Worm (Caenorhabditis elegans) whole organism, dauer: Measurements from ENCODE around the gene znf-207.
"Not testable (repeated sequence)": the region's sequence is repeated elsewhere in the genome, so short reads cannot be mapped to it uniquely, and the experiment has no call there.

Experiments
- unc-62 ChIP-seq: sonication (generic microtip); optimal IDR thresholded peaks from 2 replicates; lab custom pipeline; 2017; ENCODE audit warnings: missing biosample characterization, missing genetic modification reagents, missing genetic modification characterization

The znf-207 gene

DNA sequence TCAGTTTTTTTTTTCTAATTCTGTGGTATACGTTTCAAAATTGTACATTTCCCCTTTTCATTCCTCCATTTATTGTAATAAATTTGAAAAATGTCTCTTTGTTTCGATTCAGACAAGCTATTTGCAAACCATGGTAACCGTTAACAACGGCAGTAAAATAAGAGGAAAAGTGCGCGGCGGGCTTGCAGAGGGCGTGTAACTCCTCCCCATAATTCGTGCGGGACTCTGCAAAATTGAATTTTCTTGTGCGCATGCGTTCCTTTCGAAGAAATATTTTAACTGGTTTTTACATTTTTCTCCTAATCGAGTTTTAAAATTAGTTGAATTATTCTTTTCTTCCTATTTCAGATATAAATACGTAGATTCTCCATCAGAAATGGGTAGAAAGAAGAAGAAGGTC lies at the start of gene znf-207:
znf-207 (plus strand) TSS at position 349 of the 400 bp plus-strand sequence.
- no peak for TF ChIP-seq unc-62 (GFP tag; lab: Kevin White, UChicago)

DNA sequence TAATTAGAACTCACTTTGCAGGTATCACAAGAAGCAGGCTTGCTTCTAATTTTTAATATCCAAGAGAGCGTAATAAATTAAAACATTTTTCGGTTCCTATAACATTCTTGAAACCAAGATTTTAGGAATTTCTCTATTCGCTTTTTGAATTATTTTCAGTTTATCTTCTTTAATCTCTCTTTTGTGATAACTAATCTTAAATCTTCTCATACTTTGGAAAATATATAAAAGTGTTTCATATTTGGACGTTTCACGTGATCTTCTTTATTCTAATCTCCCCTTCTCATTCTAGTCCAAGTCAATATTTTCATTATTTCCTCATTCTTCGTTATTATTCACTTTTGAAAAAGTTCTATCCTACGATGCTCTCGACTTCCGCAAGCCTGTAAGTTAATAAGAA lies 49.2 kb upstream of the znf-207 start, which contains the start of gene F54D1.1:
F54D1.1 (plus strand) TSS at position 301 of the 400 bp plus-strand sequence.
- TF ChIP-seq unc-62 (GFP tag; lab: Kevin White, UChicago) = no peak

DNA sequence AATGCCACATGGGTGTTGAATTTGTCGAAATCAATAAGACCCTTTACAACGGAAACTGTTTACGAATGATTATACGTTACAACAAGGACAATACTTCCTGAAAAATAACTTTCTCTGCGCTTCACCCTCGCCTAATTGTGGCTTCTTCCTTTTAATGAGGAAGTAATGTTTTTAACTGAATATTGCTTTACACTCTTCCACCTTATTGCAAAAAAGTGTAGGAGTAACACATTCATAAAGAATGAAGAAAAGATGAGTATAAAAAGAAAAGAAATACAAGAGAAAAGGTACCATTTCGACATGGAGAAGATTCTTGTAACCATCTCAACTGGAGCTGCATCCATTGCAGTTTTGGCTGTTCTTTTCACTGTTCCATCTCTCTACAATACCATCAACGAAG lies 47.7 kb upstream of the znf-207 start, which contains the start of gene col-126:
col-126 (plus strand) TSS at position 301 of the 400 bp plus-strand sequence.
- TF ChIP-seq unc-62 (GFP tag; lab: Kevin White, UChicago) = not testable (repeated sequence)

DNA sequence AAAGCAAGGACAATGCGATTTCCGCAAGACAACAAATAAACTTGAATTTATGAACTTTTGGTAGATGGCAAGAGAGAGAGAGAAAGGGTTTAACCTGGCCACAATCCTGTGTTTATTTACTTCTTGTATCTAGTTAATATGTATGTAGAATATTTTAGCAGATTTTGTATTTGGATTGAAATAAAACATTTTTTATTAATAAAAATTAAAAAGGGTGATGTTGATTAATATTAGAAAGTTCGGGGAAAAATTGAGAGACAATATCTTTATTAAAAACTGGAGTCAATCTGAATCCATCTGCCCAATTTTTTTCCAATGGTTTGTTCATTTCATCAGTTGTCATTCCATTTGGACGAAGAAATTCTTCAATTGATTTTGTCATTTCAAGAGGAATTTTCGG lies 44.7 kb upstream of the znf-207 start, which contains the start of gene col-127:
col-127 (minus strand) TSS at position 101 of the 400 bp plus-strand sequence.
- no peak for TF ChIP-seq unc-62 (GFP tag; lab: Kevin White, UChicago)

DNA sequence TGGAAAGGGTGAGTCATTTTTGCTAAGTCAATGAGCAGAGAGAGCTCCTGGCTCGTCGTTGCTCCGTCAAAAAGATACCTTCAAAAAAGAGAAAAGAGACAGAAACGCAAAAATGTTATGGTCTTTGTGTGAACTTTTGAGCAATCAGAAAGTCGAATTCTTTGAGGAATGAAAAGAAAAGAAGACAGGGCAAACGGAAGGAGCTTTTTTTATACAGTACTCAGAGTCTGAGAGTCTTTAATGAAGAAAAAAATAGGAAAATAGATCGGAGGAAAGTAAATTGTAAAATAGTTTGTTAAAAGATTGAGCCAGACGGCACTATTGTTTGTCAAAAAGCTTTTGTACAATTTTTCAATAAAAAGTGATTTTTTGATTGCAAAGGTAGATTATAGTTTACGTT lies 41.3 kb upstream of the znf-207 start:
- TF ChIP-seq unc-62 (GFP tag; lab: Kevin White, UChicago) = no peak

DNA sequence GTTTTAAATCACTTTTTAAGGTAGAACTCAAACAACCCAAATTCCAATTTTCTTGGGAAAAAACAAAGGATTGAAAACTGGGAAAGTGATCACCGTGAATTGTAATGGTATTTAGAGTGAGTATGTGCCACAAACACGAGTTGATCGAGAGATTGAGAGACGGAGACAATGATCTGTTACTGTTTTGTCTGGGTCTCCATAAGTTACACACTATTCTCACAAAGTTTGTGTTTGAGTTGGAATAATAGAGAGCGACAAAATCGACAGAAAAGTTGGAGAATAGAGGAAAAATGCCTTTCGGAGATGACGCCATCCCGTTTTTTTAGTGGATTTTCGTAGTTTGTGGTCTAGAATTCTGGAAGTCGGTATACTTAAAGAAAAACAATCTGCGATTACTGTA lies 39.5 kb upstream of the znf-207 start, which contains the start of gene nhr-7:
nhr-7 (minus strand) TSS at position 101 of the 400 bp plus-strand sequence.
- no peak for TF ChIP-seq unc-62 (GFP tag; lab: Kevin White, UChicago)

DNA sequence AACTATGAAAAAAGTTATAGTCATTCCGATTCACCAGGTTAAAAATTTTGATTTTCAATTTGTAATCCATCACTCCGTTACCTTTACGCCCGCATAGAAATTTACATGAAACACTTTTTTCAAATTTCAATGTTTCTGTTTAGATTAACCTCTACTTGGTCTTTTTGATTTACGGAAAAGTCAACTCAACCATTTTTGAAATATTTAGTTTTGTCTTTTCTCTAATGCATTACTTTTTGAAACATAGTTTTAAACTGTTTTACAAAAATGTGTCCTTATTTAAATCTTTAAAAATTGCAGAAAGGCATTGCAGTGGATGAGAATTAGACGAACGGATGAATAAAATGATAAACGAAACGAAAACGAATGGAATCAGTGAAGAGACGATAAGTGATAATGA lies 37.6 kb upstream of the znf-207 start, which contains the start of gene gtl-2:
gtl-2 (plus strand) TSS at position 301 of the 400 bp plus-strand sequence.
- no peak for TF ChIP-seq unc-62 (GFP tag; lab: Kevin White, UChicago)

DNA sequence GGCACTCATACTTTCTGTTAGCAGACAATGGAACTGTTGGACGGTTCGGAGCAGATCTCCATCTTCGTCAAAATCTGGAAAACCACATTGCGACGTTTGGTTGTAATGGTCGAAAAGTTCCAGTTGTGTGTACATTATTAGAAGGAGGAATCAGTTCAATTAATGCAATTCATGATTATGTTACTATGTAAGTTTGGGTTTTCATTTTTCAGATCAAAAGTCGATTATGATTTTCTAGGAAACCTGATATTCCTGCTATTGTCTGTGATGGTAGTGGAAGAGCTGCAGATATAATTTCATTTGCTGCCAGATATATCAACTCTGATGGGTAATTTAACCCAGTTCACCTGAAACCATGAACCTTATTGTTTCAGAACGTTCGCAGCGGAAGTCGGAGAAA lies 34.7 kb upstream of the znf-207 start:
- no peak for TF ChIP-seq unc-62 (GFP tag; lab: Kevin White, UChicago)

DNA sequence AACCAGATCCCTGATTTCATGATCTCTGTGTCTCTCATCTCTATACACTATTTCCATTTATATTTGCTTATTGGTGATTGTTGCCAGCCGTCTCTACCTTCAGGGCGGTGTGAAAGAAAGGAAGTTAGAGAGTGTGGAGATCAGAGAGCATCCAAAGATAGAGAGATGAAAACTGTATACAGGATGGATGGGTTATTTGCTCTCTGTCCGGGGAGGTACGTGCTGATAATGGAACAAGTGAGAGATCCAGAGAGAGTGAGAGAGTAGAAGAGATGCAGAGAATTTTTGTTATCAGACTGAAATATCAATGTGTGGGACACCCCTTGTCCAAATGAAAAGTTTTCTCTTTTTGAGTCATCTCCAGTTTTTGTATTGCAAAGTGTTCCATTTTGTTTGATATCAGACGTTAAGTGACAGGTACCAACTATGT lies 26.7 kb upstream of the znf-207 start:
- no peak for TF ChIP-seq unc-62 (GFP tag; lab: Kevin White, UChicago)

DNA sequence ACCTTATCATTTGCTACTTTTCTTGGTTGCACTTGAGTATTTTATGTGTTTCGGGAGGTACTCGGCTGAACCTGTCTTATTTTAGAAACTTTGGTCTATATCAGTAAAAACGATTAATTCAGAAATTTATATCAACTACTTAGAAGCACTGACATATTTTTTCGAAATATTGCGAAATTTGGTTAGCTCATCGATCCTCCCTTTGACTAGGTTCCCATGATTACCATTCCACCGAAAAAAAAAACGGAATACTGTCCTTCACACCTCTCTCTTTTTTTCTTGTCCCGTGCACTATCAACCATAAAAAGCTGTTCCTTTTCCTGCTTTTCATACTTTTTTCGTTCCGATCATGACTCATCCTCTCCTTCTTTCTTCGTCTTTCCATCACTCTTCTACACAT lies 25.5 kb upstream of the znf-207 start:
- no peak for TF ChIP-seq unc-62 (GFP tag; lab: Kevin White, UChicago)

DNA sequence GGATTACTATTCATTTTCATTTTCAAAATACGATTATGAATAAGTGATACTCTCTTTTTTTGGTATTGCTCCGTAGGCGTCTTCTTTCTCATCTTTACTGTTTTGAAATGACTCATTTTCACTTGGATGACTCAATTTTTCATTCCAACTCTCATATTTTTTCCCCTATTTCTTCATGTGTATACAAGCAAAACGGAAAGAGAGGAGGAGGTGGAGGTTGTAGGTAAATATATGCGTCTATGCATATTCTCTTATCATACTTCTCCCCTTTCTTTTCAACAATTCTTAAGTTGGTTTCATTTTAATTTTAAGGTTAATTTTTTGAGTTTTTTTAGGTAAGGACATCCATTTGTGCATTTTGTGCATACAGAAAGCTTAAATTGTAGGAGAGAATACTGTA lies 24.7 kb upstream of the znf-207 start:
- TF ChIP-seq unc-62 (GFP tag; lab: Kevin White, UChicago) = no peak

DNA sequence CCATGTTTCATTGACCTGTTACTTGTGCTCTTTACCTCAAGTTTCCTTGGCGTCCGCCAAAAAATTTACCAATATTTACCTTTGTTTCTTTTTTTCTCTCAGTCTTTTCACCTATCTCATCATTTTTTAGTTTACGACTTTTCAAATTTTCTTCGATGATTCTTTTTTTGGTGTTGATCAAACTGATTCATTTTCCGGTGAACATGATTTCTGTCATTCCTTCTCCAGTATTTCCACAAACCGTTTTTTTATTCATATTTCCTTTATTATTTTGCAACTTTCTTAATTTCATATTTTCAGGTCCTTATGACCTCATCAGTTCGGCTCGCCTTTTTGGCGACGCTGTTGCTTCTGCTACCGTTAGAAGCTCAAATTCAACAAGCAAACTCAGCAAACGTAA lies 23.3 kb upstream of the znf-207 start, which contains the start of gene F54D1.6:
F54D1.6 (plus strand) TSS at position 301 of the 400 bp plus-strand sequence.
- no peak for TF ChIP-seq unc-62 (GFP tag; lab: Kevin White, UChicago)

DNA sequence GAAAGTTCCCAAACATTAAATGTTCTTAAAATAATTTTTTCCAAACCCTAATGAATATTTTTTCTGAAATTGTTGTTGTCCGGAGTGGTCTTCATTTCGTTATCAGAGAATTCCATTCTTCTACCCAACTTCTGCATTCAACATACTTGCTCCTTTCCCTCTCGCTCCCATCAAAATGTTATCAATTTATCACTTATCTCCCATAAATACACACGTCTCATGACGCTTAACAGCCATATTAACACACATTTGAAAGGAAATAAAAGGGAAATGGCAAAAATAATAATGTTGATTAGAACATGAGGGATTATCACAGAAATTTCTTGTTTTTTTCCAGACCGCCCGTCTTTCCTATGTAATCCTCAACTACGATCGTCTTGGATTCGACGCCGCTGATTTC lies 21.8 kb upstream of the znf-207 start:
- TF ChIP-seq unc-62 (GFP tag; lab: Kevin White, UChicago) = no peak

DNA sequence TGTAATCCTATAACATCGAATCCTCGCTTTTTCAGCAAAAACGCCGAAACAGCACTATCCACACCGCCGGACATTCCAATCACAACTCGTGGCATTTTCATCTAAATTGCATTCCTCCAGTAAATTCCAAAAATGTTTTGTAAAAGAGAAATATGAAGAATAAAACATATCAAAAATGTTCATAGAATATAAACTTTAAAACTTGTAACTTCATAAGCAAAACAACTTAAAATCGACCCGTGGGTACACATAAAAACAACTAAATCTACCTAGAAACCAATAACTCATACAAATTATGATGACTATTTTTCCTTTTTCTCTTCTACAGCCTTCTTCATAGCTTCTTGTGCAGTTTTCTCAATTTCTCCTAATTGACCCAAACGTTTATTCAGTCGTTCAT lies 14.0 kb upstream of the znf-207 start, which contains the start of gene mttu-1:
mttu-1 (minus strand) TSS at position 101 of the 400 bp plus-strand sequence.
- TF ChIP-seq unc-62 (GFP tag; lab: Kevin White, UChicago) = no peak

DNA sequence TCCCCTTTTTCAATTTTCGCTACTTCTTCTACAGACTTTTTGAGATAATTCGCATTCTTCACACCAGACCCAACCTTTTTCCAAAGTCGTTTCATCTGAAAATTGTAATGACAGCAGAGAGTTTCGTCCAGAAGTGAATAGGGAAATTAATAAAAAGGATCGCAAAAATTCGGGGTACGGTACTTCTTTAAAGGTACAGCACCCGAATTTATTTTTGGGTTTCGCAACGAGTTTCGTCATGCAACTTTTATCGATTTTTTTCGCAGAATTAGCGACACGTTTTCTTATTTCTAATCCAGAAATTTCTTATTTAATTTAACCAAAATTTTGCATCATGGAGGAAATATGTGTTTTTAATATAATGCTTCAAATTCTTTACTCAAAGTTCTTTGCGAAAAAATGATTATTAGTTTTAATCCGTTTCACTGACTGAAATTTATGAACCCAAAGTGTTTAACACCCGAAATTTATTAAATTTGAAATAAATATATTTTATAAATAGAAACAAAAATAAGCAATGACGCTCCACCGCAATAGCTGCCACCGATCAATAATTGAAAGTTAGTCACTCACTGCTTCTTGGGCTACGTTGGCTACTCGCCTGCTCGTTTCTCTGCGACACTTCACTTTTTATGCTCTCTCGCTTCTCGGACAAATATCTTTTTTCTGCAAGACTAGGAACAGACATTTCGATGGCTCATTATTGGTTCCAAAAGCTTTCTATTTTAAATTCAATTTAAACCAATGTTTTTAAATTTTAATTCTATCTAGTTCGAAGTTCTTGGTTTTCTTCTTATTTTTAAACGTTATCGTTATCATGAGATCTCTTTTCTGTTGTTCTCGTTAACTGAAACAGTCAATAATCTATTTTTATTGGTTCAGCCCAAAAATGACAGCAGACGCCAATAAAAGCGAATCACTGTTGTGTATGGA lies 12.4 kb upstream of the znf-207 start, which contains the start of the genes B0035.15 and dnj-1:
B0035.15 (minus strand) TSS at position 99 of the 933 bp plus-strand sequence.
dnj-1 (plus strand) TSS at position 883 of the 933 bp plus-strand sequence.
- TF ChIP-seq unc-62 (GFP tag; lab: Kevin White, UChicago) = no peak

DNA sequence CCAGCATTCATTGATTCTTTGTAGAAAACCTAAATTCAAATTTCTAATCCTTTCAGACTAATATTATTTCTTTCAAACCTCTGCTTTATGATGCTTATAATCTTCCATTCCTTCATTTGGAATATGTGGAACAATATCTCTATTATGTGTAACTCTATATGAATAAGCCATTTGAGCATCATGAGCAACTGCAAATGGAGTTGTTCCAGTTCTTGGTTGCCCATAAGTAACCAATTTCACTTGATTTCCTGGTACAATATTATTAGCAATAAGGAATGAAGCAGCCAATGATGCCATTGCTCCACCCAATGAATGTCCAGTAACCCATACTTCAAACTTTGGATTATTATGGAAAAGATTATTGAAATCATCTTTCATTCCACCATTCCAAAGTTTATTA lies 5.8 kb upstream of the znf-207 start:
- TF ChIP-seq unc-62 (GFP tag; lab: Kevin White, UChicago) = no peak
